Worm (Caenorhabditis elegans) whole organism, mixed stage, embryonic: ENCODE data around the gene mks-2.

Experiments
- M03D4.4 ChIP-seq: sonication (generic microtip); optimal IDR thresholded peaks from 2 replicates; lab custom pipeline; 2017; ENCODE audit warnings: mild to moderate bottlenecking, missing genetic modification characterization, missing compliant biosample characterization
- bed-3 ChIP-seq: fragments of 200-800 bp; sonication (Bioruptor generic); optimal IDR thresholded peaks from 3 replicates; lab custom pipeline; 2018; ENCODE audit warnings: mild to moderate bottlenecking, missing genetic modification characterization, moderate library complexity, missing compliant biosample characterization
- blmp-1 ChIP-seq: fragments of 150-350 bp; optimal IDR thresholded peaks from 2 replicates; lab custom pipeline; 2014; ENCODE audit warnings: missing biosample characterization, missing genetic modification characterization
- ceh-39 ChIP-seq: fragments of 150-350 bp; optimal IDR thresholded peaks from 2 replicates; lab custom pipeline; 2014; ENCODE audit warnings: missing biosample characterization, missing genetic modification characterization
- ceh-43 ChIP-seq: fragments of 200-800 bp; sonication (Bioruptor generic); optimal IDR thresholded peaks from 2 replicates; lab custom pipeline; 2018; ENCODE audit warnings: mild to moderate bottlenecking, missing genetic modification characterization, moderate library complexity, missing compliant biosample characterization
- ceh-83 ChIP-seq: fragments of 200-800 bp; sonication (Bioruptor generic); optimal IDR thresholded peaks from 2 replicates; lab custom pipeline; 2018; ENCODE audit warnings: mild to moderate bottlenecking, missing genetic modification characterization, missing compliant biosample characterization
- ces-1 ChIP-seq: fragments of 150-350 bp; optimal IDR thresholded peaks from 2 replicates; lab custom pipeline; 2014; ENCODE audit warnings: missing biosample characterization, missing genetic modification reagents, missing genetic modification characterization
- cnd-1 ChIP-seq: fragments of 200-800 bp; sonication (Bioruptor generic); optimal IDR thresholded peaks from 2 replicates; lab custom pipeline; 2018; ENCODE audit warnings: mild to moderate bottlenecking, missing genetic modification characterization, missing compliant biosample characterization
- drap-1 ChIP-seq: fragments of 200-800 bp; sonication (Bioruptor generic); optimal IDR thresholded peaks from 3 replicates; lab custom pipeline; 2018; ENCODE audit warnings: mild to moderate bottlenecking, missing genetic modification characterization, missing compliant biosample characterization
- elt-1 ChIP-seq: sonication (generic microtip); optimal IDR thresholded peaks from 2 replicates; lab custom pipeline; 2017; ENCODE audit warnings: missing genetic modification characterization, mild to moderate bottlenecking, missing compliant biosample characterization, antibody characterized with exemption, moderate library complexity, borderline replicate concordance; ENCODE audit not compliant: insufficient read depth
- elt-3 ChIP-seq: fragments of 150-350 bp; optimal IDR thresholded peaks from 2 replicates; lab custom pipeline; 2014; ENCODE audit warnings: missing biosample characterization, missing genetic modification characterization
- flh-1 ChIP-seq: fragments of 200-800 bp; sonication (Bioruptor generic); optimal IDR thresholded peaks from 2 replicates; lab custom pipeline; 2018; ENCODE audit warnings: mild to moderate bottlenecking, missing genetic modification characterization, moderate library complexity, missing compliant biosample characterization
- ham-2 ChIP-seq: fragments of 200-800 bp; sonication (Bioruptor generic); optimal IDR thresholded peaks from 2 replicates; lab custom pipeline; 2018; ENCODE audit warnings: mild to moderate bottlenecking, missing genetic modification characterization, missing compliant biosample characterization
- hlh-1 ChIP-seq: fragments of 150-350 bp; optimal IDR thresholded peaks from 2 replicates; lab custom pipeline; 2014; ENCODE audit warnings: missing biosample characterization, missing genetic modification reagents, missing genetic modification characterization
- lin-13 ChIP-seq: fragments of 150-350 bp; optimal IDR thresholded peaks from 2 replicates; lab custom pipeline; 2014; ENCODE audit warnings: missing biosample characterization, missing genetic modification characterization
- lin-32 ChIP-seq: fragments of 200-800 bp; sonication (Bioruptor generic); optimal IDR thresholded peaks from 2 replicates; lab custom pipeline; 2018; ENCODE audit warnings: mild to moderate bottlenecking, missing genetic modification characterization, missing compliant biosample characterization
- lsy-2 ChIP-seq: fragments of 150-350 bp; optimal IDR thresholded peaks from 2 replicates; lab custom pipeline; 2014; ENCODE audit warnings: missing biosample characterization, missing genetic modification characterization
- mab-5 ChIP-seq: fragments of 150-350 bp; optimal IDR thresholded peaks from 2 replicates; lab custom pipeline; 2014; ENCODE audit warnings: missing biosample characterization, missing genetic modification characterization
- mep-1 ChIP-seq: fragments of 150-350 bp; optimal IDR thresholded peaks from 2 replicates; lab custom pipeline; 2017; ENCODE audit warnings: missing biosample characterization, missing genetic modification reagents, missing genetic modification characterization, inconsistent platforms
- mls-2 ChIP-seq: sonication (generic microtip); optimal IDR thresholded peaks from 2 replicates; lab custom pipeline; 2016; ENCODE audit warnings: mild to moderate bottlenecking, missing genetic modification characterization, moderate library complexity, missing compliant biosample characterization
- nhr-12 ChIP-seq: fragments of 150-350 bp; optimal IDR thresholded peaks from 2 replicates; lab custom pipeline; 2014; ENCODE audit warnings: missing biosample characterization, missing genetic modification characterization
- nhr-2 ChIP-seq: fragments of 150-350 bp; optimal IDR thresholded peaks from 2 replicates; lab custom pipeline; 2014; ENCODE audit warnings: missing biosample characterization, missing genetic modification characterization
- nhr-237 ChIP-seq: fragments of 150-350 bp; optimal IDR thresholded peaks from 2 replicates; lab custom pipeline; 2014; ENCODE audit warnings: missing biosample characterization, missing genetic modification characterization
- nhr-28 ChIP-seq: fragments of 150-350 bp; optimal IDR thresholded peaks from 2 replicates; lab custom pipeline; 2014; ENCODE audit warnings: missing biosample characterization, missing genetic modification characterization
- nhr-76 ChIP-seq: sonication (generic microtip); optimal IDR thresholded peaks from 2 replicates; lab custom pipeline; 2017; ENCODE audit warnings: missing biosample characterization, missing genetic modification characterization
- pha-4 ChIP-seq: fragments of 150-350 bp; optimal IDR thresholded peaks from 2 replicates; lab custom pipeline; 2018; ENCODE audit warnings: missing biosample characterization, missing genetic modification reagents, missing genetic modification characterization
- sem-2 ChIP-seq: fragments of 200-800 bp; sonication (Bioruptor generic); optimal IDR thresholded peaks from 2 replicates; lab custom pipeline; 2018; ENCODE audit warnings: mild to moderate bottlenecking, missing genetic modification characterization, missing compliant biosample characterization
- snpc-4 ChIP-seq: fragments of 150-350 bp; optimal IDR thresholded peaks from 2 replicates; lab custom pipeline; 2014; ENCODE audit warnings: missing biosample characterization, missing genetic modification characterization
- sptf-1 ChIP-seq: sonication (generic microtip); optimal IDR thresholded peaks from 2 replicates; lab custom pipeline; 2017; ENCODE audit warnings: mild to moderate bottlenecking, missing genetic modification characterization, moderate library complexity, missing compliant biosample characterization
- tbx-8 ChIP-seq: fragments of 200-800 bp; sonication (Bioruptor generic); optimal IDR thresholded peaks from 2 replicates; lab custom pipeline; 2018; ENCODE audit warnings: mild to moderate bottlenecking, missing genetic modification characterization, moderate library complexity, missing compliant biosample characterization
- unc-120 ChIP-seq: sonication (generic microtip); optimal IDR thresholded peaks from 2 replicates; lab custom pipeline; 2017; ENCODE audit warnings: missing genetic modification characterization, missing compliant biosample characterization; ENCODE audit not compliant: poor library complexity, severe bottlenecking
- unc-39 ChIP-seq: fragments of 150-350 bp; optimal IDR thresholded peaks from 2 replicates; lab custom pipeline; 2014; ENCODE audit warnings: missing biosample characterization, missing genetic modification characterization
- unc-62 ChIP-seq: fragments of 150-350 bp; optimal IDR thresholded peaks from 2 replicates; lab custom pipeline; 2014; ENCODE audit warnings: missing biosample characterization, missing genetic modification reagents, missing genetic modification characterization
- zip-8 ChIP-seq: fragments of 150-350 bp; optimal IDR thresholded peaks from 2 replicates; lab custom pipeline; 2014; ENCODE audit warnings: missing biosample characterization, missing genetic modification characterization
- ztf-11 ChIP-seq: fragments of 150-350 bp; optimal IDR thresholded peaks from 2 replicates; lab custom pipeline; 2014; ENCODE audit warnings: missing biosample characterization, missing genetic modification characterization

Gene mks-2

ce11 chrII:6248503-6248902, 29.3 kb upstream of the mks-2 start:
- TF ChIP-seq unc-120 (tag; lab: Kevin White, UChicago) (peak; percentile 82), lsy-2 (no peak), hlh-1 (peak; percentile 12), ces-1 (GFP tag; lab: Kevin White, UChicago) (no peak), mab-5 (tag; lab: Kevin White, UChicago) (no peak), elt-3 (tag; lab: Kevin White, UChicago) (no peak), drap-1 (GFP tag; lab: Kevin White, UChicago) (peak; percentile 88), ceh-43 (GFP tag; lab: Kevin White, UChicago) (peak; percentile 74), mep-1 (tag; lab: Kevin White, UChicago) (peak; percentile 23), nhr-12 (tag; lab: Kevin White, UChicago) (no peak), ceh-83 (GFP tag; lab: Kevin White, UChicago) (peak; percentile 93), ztf-11 (tag; lab: Kevin White, UChicago) (no peak), cnd-1 (tag; lab: Kevin White, UChicago) (peak; percentile 90), flh-1 (GFP tag; lab: Kevin White, UChicago) (no peak), mls-2 (tag; lab: Kevin White, UChicago) (peak; percentile 91), lin-13 (peak; percentile 50), snpc-4 (tag; lab: Kevin White, UChicago) (no peak), zip-8 (no peak), sptf-1 (tag; lab: Kevin White, UChicago) (peak; percentile 92), nhr-28 (no peak), nhr-237 (tag; lab: Kevin White, UChicago) (no peak), nhr-2 (tag; lab: Kevin White, UChicago) (no peak), sem-2 (GFP tag; lab: Kevin White, UChicago) (peak; percentile 85), ham-2 (GFP tag; lab: Kevin White, UChicago) (peak; percentile 79), unc-62 (GFP tag; lab: Kevin White, UChicago) (no peak), unc-39 (peak; percentile 35), elt-1 (tag; lab: Kevin White, UChicago) (no peak), pha-4 (tag; lab: Kevin White, UChicago) (peak; percentile 65), blmp-1 (tag; lab: Kevin White, UChicago) (no peak), tbx-8 (GFP tag; lab: Kevin White, UChicago) (peak; percentile 91), M03D4.4 (peak; percentile 88), lin-32 (GFP tag; lab: Kevin White, UChicago) (peak; percentile 89), ceh-39 (tag; lab: Kevin White, UChicago) (no peak), nhr-76 (tag; lab: Kevin White, UChicago) (no peak), bed-3 (GFP tag; lab: Kevin White, UChicago) (peak; percentile 61)

ce11 chrII:6248029-6248428, 28.8 kb upstream of the mks-2 start:
- TF ChIP-seq nhr-2 (tag; lab: Kevin White, UChicago) = no peak
- TF ChIP-seq tbx-8 (GFP tag; lab: Kevin White, UChicago) = no peak
- TF ChIP-seq pha-4 (tag; lab: Kevin White, UChicago) = no peak
- TF ChIP-seq mab-5 (tag; lab: Kevin White, UChicago) = no peak
- TF ChIP-seq nhr-76 (tag; lab: Kevin White, UChicago) = no peak
- TF ChIP-seq nhr-12 (tag; lab: Kevin White, UChicago) = no peak
- no peak for TF ChIP-seq mls-2 (tag; lab: Kevin White, UChicago)
- no peak for TF ChIP-seq hlh-1
- TF ChIP-seq sem-2 (GFP tag; lab: Kevin White, UChicago) = no peak
- no peak for TF ChIP-seq bed-3 (GFP tag; lab: Kevin White, UChicago)
- no peak for TF ChIP-seq M03D4.4
- TF ChIP-seq drap-1 (GFP tag; lab: Kevin White, UChicago) = no peak
- no peak for TF ChIP-seq ceh-39 (tag; lab: Kevin White, UChicago)
- TF ChIP-seq, all 35 proteins: peak for 0

- TF ChIP-seq pha-4 (tag; lab: Kevin White, UChicago) (no peak), unc-39 (no peak), ceh-43 (GFP tag; lab: Kevin White, UChicago) (no peak), lin-13 (no peak), mls-2 (tag; lab: Kevin White, UChicago) (no peak), elt-3 (tag; lab: Kevin White, UChicago) (no peak), nhr-12 (tag; lab: Kevin White, UChicago) (no peak), unc-120 (tag; lab: Kevin White, UChicago) (no peak), bed-3 (GFP tag; lab: Kevin White, UChicago) (no peak), mab-5 (tag; lab: Kevin White, UChicago) (no peak), ham-2 (GFP tag; lab: Kevin White, UChicago) (no peak), ceh-39 (tag; lab: Kevin White, UChicago) (no peak), blmp-1 (tag; lab: Kevin White, UChicago) (no peak), elt-1 (tag; lab: Kevin White, UChicago) (no peak), lsy-2 (no peak), ztf-11 (tag; lab: Kevin White, UChicago) (no peak), flh-1 (GFP tag; lab: Kevin White, UChicago) (no peak), tbx-8 (GFP tag; lab: Kevin White, UChicago) (no peak), lin-32 (GFP tag; lab: Kevin White, UChicago) (no peak), snpc-4 (tag; lab: Kevin White, UChicago) (no peak)
Measured at ce11 chrII:6247011-6247410, 27.8 kb upstream of the mks-2 start, which contains the start of gene T24H7.2. Gene T24H7.2 (plus strand): TSS chrII:6247311.
